Fruit fly (Drosophila melanogaster) whole organism, embryonic: ENCODE measurements around the gene Svil.

Source experiments
- Atf-2 ChIP-seq: fragments of 200-800 bp; sonication (Bioruptor generic); optimal IDR thresholded peaks from 2 replicates; lab custom pipeline; 2016; ENCODE audit warnings: missing biosample characterization, missing genetic modification characterization
- Bteb2 ChIP-seq: fragments of 200-800 bp; sonication (Bioruptor generic); optimal IDR thresholded peaks from 2 replicates; lab custom pipeline; 2016; ENCODE audit warnings: missing biosample characterization, missing genetic modification characterization
- CG1024 ChIP-seq: fragments of 200-800 bp; sonication (Bioruptor generic); IDR thresholded peaks from 2 replicates; pipeline ENCODE4 v1.3.6; 2022; ENCODE audit warnings: missing biosample characterization, missing genetic modification characterization
- CG11695 ChIP-seq: fragments of 200-800 bp; sonication (Bioruptor generic); IDR thresholded peaks from 3 replicates; pipeline ENCODE4 v1.3.6; 2022; ENCODE audit warnings: missing biosample characterization, missing genetic modification characterization
- CG13287 ChIP-seq: fragments of 200-800 bp; sonication (Bioruptor generic); IDR thresholded peaks from 2 replicates; pipeline ENCODE4 v1.3.6; 2022; ENCODE audit warnings: missing biosample characterization, missing genetic modification characterization; ENCODE audit not compliant: partially characterized antibody
- CG1602 ChIP-seq: fragments of 200-800 bp; sonication (Bioruptor generic); optimal IDR thresholded peaks from 3 replicates; lab custom pipeline; 2016; ENCODE audit warnings: missing biosample characterization, missing genetic modification characterization
- CG16813 ChIP-seq: fragments of 200-800 bp; sonication (Bioruptor generic); IDR thresholded peaks from 3 replicates; pipeline ENCODE4 v1.3.6; 2022; ENCODE audit warnings: missing biosample characterization, missing genetic modification characterization; ENCODE audit not compliant: partially characterized antibody
- CG17359 ChIP-seq: fragments of 200-800 bp; sonication (Bioruptor generic); optimal IDR thresholded peaks from 3 replicates; lab custom pipeline; 2018; ENCODE audit warnings: missing biosample characterization, mild to moderate bottlenecking, missing genetic modification characterization, moderate library complexity
- CG18262 ChIP-seq: fragments of 200-800 bp; optimal IDR thresholded peaks from 3 replicates; lab custom pipeline; 2019; ENCODE audit warnings: missing biosample characterization, mild to moderate bottlenecking, missing genetic modification characterization, moderate library complexity
- CG1832 ChIP-seq: fragments of 200-800 bp; sonication (Bioruptor generic); optimal IDR thresholded peaks from 2 replicates; lab custom pipeline; 2017; ENCODE audit warnings: missing biosample characterization, mild to moderate bottlenecking, missing genetic modification characterization, inconsistent platforms
- CG18476 ChIP-seq: fragments of 200-800 bp; sonication (Bioruptor generic); optimal IDR thresholded peaks from 2 replicates; lab custom pipeline; 2016; ENCODE audit warnings: missing biosample characterization, mild to moderate bottlenecking, missing genetic modification characterization
- CG2199 ChIP-seq: fragments of 200-800 bp; sonication (Bioruptor generic); IDR thresholded peaks from 3 replicates; pipeline ENCODE4 v1.3.6; 2022; ENCODE audit warnings: missing biosample characterization, missing genetic modification characterization
- CG3281 ChIP-seq: fragments of 200-800 bp; sonication (Bioruptor generic); optimal IDR thresholded peaks from 3 replicates; lab custom pipeline; 2017; ENCODE audit warnings: missing biosample characterization, mild to moderate bottlenecking, missing genetic modification characterization
- CG34376 ChIP-seq: fragments of 200-800 bp; sonication (Bioruptor generic); optimal IDR thresholded peaks from 2 replicates; lab custom pipeline; 2018; ENCODE audit warnings: missing biosample characterization, mild to moderate bottlenecking, missing genetic modification characterization
- CG7928 ChIP-seq: fragments of 200-800 bp; sonication (Bioruptor generic); optimal IDR thresholded peaks from 2 replicates; lab custom pipeline; 2017; ENCODE audit warnings: missing biosample characterization, mild to moderate bottlenecking, missing genetic modification characterization
- CG7987 ChIP-seq: fragments of 200-800 bp; sonication (Bioruptor generic); optimal IDR thresholded peaks from 2 replicates; lab custom pipeline; 2018; ENCODE audit warnings: missing biosample characterization, mild to moderate bottlenecking, missing genetic modification characterization, moderate library complexity
- CG8765 ChIP-seq: fragments of 200-800 bp; sonication (Bioruptor generic); IDR thresholded peaks from 2 replicates; pipeline ENCODE4 v1.3.6; 2022; ENCODE audit warnings: missing biosample characterization, missing genetic modification characterization
- CG9876 ChIP-seq: fragments of 200-800 bp; sonication (Bioruptor generic); optimal IDR thresholded peaks from 2 replicates; lab custom pipeline; 2016; ENCODE audit warnings: missing biosample characterization, missing genetic modification characterization
- Chrac-16 ChIP-seq: fragments of 200-800 bp; sonication (Bioruptor generic); optimal IDR thresholded peaks from 3 replicates; lab custom pipeline; 2016; ENCODE audit warnings: missing biosample characterization, missing genetic modification characterization
- CkIIα-i1 ChIP-seq: fragments of 200-800 bp; sonication (Bioruptor generic); IDR thresholded peaks from 2 replicates; pipeline ENCODE4 v1.3.6; 2022; ENCODE audit warnings: missing biosample characterization, missing genetic modification characterization
- D19A ChIP-seq: fragments of 200-800 bp; optimal IDR thresholded peaks from 3 replicates; lab custom pipeline; 2019; ENCODE audit warnings: missing biosample characterization, mild to moderate bottlenecking, missing genetic modification characterization, moderate library complexity
- Elba2 ChIP-seq: fragments of 200-800 bp; sonication (Bioruptor generic); optimal IDR thresholded peaks from 3 replicates; lab custom pipeline; 2016; ENCODE audit warnings: missing biosample characterization, missing genetic modification characterization
- Nf-YB ChIP-seq: fragments of 200-800 bp; sonication (Bioruptor generic); optimal IDR thresholded peaks from 3 replicates; lab custom pipeline; 2019; ENCODE audit warnings: missing biosample characterization, mild to moderate bottlenecking, missing genetic modification characterization, moderate library complexity
- Optix ChIP-seq: fragments of 200-800 bp; sonication (Bioruptor generic); IDR thresholded peaks from 3 replicates; pipeline ENCODE4 v1.3.6; 2022; ENCODE audit warnings: missing biosample characterization, missing genetic modification characterization
- Sox100B ChIP-seq: fragments of 200-800 bp; sonication (Bioruptor generic); optimal IDR thresholded peaks from 3 replicates; lab custom pipeline; 2018; ENCODE audit warnings: missing biosample characterization, mild to moderate bottlenecking, missing genetic modification characterization
- Xrp1 ChIP-seq: fragments of 200-800 bp; sonication (Bioruptor generic); IDR thresholded peaks from 2 replicates; pipeline ENCODE4 v1.3.6; 2022; ENCODE audit warnings: missing biosample characterization, missing genetic modification characterization
- ara ChIP-seq: fragments of 200-800 bp; sonication (Bioruptor generic); IDR thresholded peaks from 2 replicates; pipeline ENCODE4 v1.3.6; 2022; ENCODE audit warnings: missing biosample characterization, missing genetic modification characterization
- chinmo ChIP-seq: fragments of 200-800 bp; sonication (Bioruptor generic); IDR thresholded peaks from 4 replicates; pipeline ENCODE4 v1.3.6; 2022; ENCODE audit warnings: missing biosample characterization, missing genetic modification characterization; ENCODE audit not compliant: partially characterized antibody
- chm ChIP-seq: fragments of 200-800 bp; sonication (Bioruptor generic); IDR thresholded peaks from 2 replicates; pipeline ENCODE4 v1.3.6; 2022; ENCODE audit warnings: missing biosample characterization, missing genetic modification characterization
- corto ChIP-seq: fragments of 200-800 bp; sonication (Bioruptor generic); optimal IDR thresholded peaks from 2 replicates; lab custom pipeline; 2016; ENCODE audit warnings: missing biosample characterization, mild to moderate bottlenecking, missing genetic modification characterization, moderate library complexity
- cwo ChIP-seq: fragments of 200-800 bp; sonication (Bioruptor generic); optimal IDR thresholded peaks from 3 replicates; lab custom pipeline; 2017; ENCODE audit warnings: missing biosample characterization, missing genetic modification characterization, mild to moderate bottlenecking, moderate library complexity, missing genetic modification reagents
- gcm ChIP-seq: fragments of 200-800 bp; sonication (Bioruptor generic); optimal IDR thresholded peaks from 2 replicates; lab custom pipeline; 2019; ENCODE audit warnings: missing biosample characterization, mild to moderate bottlenecking, missing genetic modification characterization, moderate library complexity
- gfzf ChIP-seq: fragments of 200-800 bp; sonication (Bioruptor generic); optimal IDR thresholded peaks from 2 replicates; lab custom pipeline; 2016; ENCODE audit warnings: missing biosample characterization, mild to moderate bottlenecking, missing genetic modification characterization, moderate library complexity
- gt ChIP-seq: fragments of 200-800 bp; sonication (Bioruptor generic); IDR thresholded peaks from 2 replicates; pipeline ENCODE4 v1.3.6; 2022; ENCODE audit warnings: missing biosample characterization, missing genetic modification characterization
- inv ChIP-seq: fragments of 200-800 bp; sonication (Bioruptor generic); IDR thresholded peaks from 2 replicates; pipeline ENCODE4 v1.3.6; 2022; ENCODE audit warnings: missing biosample characterization, missing genetic modification characterization; ENCODE audit not compliant: partially characterized antibody
- ken ChIP-seq: fragments of 200-800 bp; sonication (Bioruptor generic); IDR thresholded peaks from 3 replicates; pipeline ENCODE4 v1.3.6; 2022; ENCODE audit warnings: missing biosample characterization, missing genetic modification characterization
- luna ChIP-seq: fragments of 200-800 bp; sonication (Bioruptor generic); optimal IDR thresholded peaks from 2 replicates; lab custom pipeline; 2016; ENCODE audit warnings: missing biosample characterization, missing genetic modification characterization
- maf-S ChIP-seq: fragments of 200-800 bp; sonication (Bioruptor generic); optimal IDR thresholded peaks from 2 replicates; lab custom pipeline; 2016; ENCODE audit warnings: missing biosample characterization, missing genetic modification characterization
- phol ChIP-seq: fragments of 200-800 bp; sonication (Bioruptor generic); optimal IDR thresholded peaks from 3 replicates; lab custom pipeline; 2018; ENCODE audit warnings: missing biosample characterization, mild to moderate bottlenecking, missing genetic modification characterization, moderate library complexity
- sens ChIP-seq: fragments of 200-800 bp; sonication (Bioruptor generic); peaks from one replicate; lab custom pipeline; 2016; ENCODE audit warnings: missing biosample characterization, missing genetic modification characterization
- sens-2 ChIP-seq: fragments of 200-800 bp; sonication (Bioruptor generic); IDR thresholded peaks from 2 replicates; pipeline ENCODE4 v1.3.6; 2022; ENCODE audit warnings: missing biosample characterization, missing genetic modification characterization
- sug ChIP-seq: fragments of 200-800 bp; optimal IDR thresholded peaks from 2 replicates; lab custom pipeline; 2019; ENCODE audit warnings: missing biosample characterization, mild to moderate bottlenecking, missing genetic modification characterization, moderate library complexity
- tna ChIP-seq: fragments of 200-800 bp; sonication (Bioruptor generic); IDR thresholded peaks from 2 replicates; pipeline ENCODE4 v1.3.6; 2022; ENCODE audit warnings: missing biosample characterization, missing genetic modification characterization; ENCODE audit not compliant: partially characterized antibody
- twi ChIP-seq: fragments of 200-800 bp; optimal IDR thresholded peaks from 2 replicates; lab custom pipeline; 2019; ENCODE audit warnings: missing biosample characterization, mild to moderate bottlenecking, missing genetic modification characterization, moderate library complexity
- wdn ChIP-seq: fragments of 200-800 bp; sonication (Bioruptor generic); IDR thresholded peaks from 2 replicates; pipeline ENCODE4 v1.3.6; 2022; ENCODE audit warnings: missing biosample characterization, missing genetic modification characterization

Gene Svil

dm6 chr3L:2504031-2504615 lies 126.7 kb downstream of the Svil start:
- no peak for TF ChIP-seq CG9876 (GFP tag; lab: Kevin White, UChicago)
- TF ChIP-seq sug (tag; lab: Kevin White, UChicago), result peak; percentile 92
- TF ChIP-seq Optix (GFP tag; lab: Robert Waterston, UW), result 0 out of 3 replicates have a peak, but pooled peaks have one; percentile 11
- no peak for TF ChIP-seq tna (GFP tag; lab: Robert Waterston, UW)
- TF ChIP-seq CG34376, result peak; percentile 71

dm6 chr3L:2504796-2505195 lies 127.3 kb downstream of the Svil start:
- TF ChIP-seq phol (no peak), D19A (tag; lab: Kevin White, UChicago) (peak; percentile 72), Atf-2 (GFP tag; lab: Kevin White, UChicago) (no peak), inv (GFP tag; lab: Robert Waterston, UW) (no peak), wdn (no peak), CG2199 (GFP tag; lab: Robert Waterston, UW) (peak; percentile 20; the same call in 1 of the 3 replicates), twi (peak; percentile 47), gt (GFP tag; lab: Robert Waterston, UW) (no peak), corto (GFP tag; lab: Kevin White, UChicago) (no peak), sens-2 (GFP tag; lab: Robert Waterston, UW) (no peak), CG18476 (GFP tag; lab: Kevin White, UChicago) (no peak), CG16813 (no peak)

dm6 chr3L:2515197-2515596 lies 137.7 kb downstream of the Svil start:
- TF ChIP-seq CG1602 (GFP tag; lab: Kevin White, UChicago) (no peak), CG1832 (GFP tag; lab: Kevin White, UChicago) (no peak), chinmo (0 out of 4 replicates have a peak, but pooled peaks have one; percentile 11), CG3281 (GFP tag; lab: Kevin White, UChicago) (no peak), sens (GFP tag; lab: Kevin White, UChicago) (peak; percentile 74)
- TF ChIP-seq, all 482 proteins: peak for 2

- no peak for TF ChIP-seq CkIIα-i1
- TF ChIP-seq CG8765 (GFP tag; lab: Robert Waterston, UW), result no peak
- TF ChIP-seq CG7928, result no peak
- TF ChIP-seq Nf-YB, result no peak
- TF ChIP-seq maf-S, result no peak
- TF ChIP-seq Chrac-16 (GFP tag; lab: Kevin White, UChicago), result no peak
- TF ChIP-seq gcm (GFP tag; lab: Kevin White, UChicago), result no peak
- no peak for TF ChIP-seq CG13287 (GFP tag; lab: Robert Waterston, UW)
- no peak for TF ChIP-seq CG1024
- TF ChIP-seq chm (GFP tag; lab: Robert Waterston, UW), result no peak
- TF ChIP-seq luna, result no peak
- no peak for TF ChIP-seq Bteb2 (GFP tag; lab: Kevin White, UChicago)
Measured at dm6 chr3L:2526873-2527272, 149.4 kb downstream of the Svil start, which contains the start of gene CG32295. Gene CG32295 (minus strand): TSS chr3L:2526973.

- TF ChIP-seq maf-S (no peak), gfzf (no peak), ken (GFP tag; lab: Robert Waterston, UW) (no peak), CG34376 (peak; percentile 88), CG7987 (GFP tag; lab: Kevin White, UChicago) (peak; percentile 78), Xrp1 (GFP tag; lab: Robert Waterston, UW) (no peak), ara (GFP tag; lab: Robert Waterston, UW) (no peak), Elba2 (GFP tag; lab: Kevin White, UChicago) (no peak), CG18262 (tag; lab: Kevin White, UChicago) (no peak), CG17359 (no peak), sug (tag; lab: Kevin White, UChicago) (peak; percentile 39), gcm (GFP tag; lab: Kevin White, UChicago) (no peak), cwo (GFP tag; lab: Kevin White, UChicago) (peak; percentile 77), CG11695 (GFP tag; lab: Robert Waterston, UW) (no peak), Sox100B (no peak)
Measured at dm6 chr3L:2530090-2530489, 152.6 kb downstream of the Svil start.
